Worm (Caenorhabditis elegans): Measurements from ENCODE around the gene abu-1.
A peak's percentile ranks its signal among the peaks of the same experiment; 100 is the strongest.

abu-1 gene

DNA sequence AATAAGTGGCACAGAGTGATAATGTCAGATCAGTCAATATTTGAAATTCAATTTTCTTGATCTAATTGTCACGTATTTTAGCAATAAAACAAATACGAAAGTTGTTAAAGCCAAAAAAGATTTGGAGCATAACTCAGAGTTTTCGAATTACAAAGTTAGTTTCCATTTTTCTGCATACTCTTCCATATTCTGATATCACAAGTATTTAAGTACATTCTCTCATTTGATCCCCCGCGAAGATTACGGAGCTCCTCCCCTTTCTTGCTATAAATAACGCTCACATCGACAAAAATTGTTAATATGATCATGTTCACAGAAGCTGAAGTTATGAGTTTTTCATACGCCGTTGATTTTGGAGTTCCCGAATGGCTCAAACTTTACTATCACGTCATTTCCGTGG lies 13.4 kb downstream of the abu-1 start, which contains the start of gene sri-20:
Gene sri-20, plus strand, starts transcription at position 301 of the 400 bp plus-strand sequence.
- TF ChIP-seq unc-39 (tag; optimal IDR thresholded peaks at IDR 0.05), result no peak
- TF ChIP-seq alr-1 (tag; optimal IDR thresholded peaks at IDR 0.05), result no peak
- TF ChIP-seq nhr-237 (tag; optimal IDR thresholded peaks at IDR 0.05), result no peak
- TF ChIP-seq F13H6.1 (tag; optimal IDR thresholded peaks at IDR 0.05), result no peak
- no peak for TF ChIP-seq mab-5 (tag; optimal IDR thresholded peaks at IDR 0.05)
- TF ChIP-seq ceh-82 (tag; optimal IDR thresholded peaks at IDR 0.05), result no peak
- no peak for TF ChIP-seq sem-4 (tag; optimal IDR thresholded peaks at IDR 0.05)
- TF ChIP-seq lin-39 (tag; optimal IDR thresholded peaks at IDR 0.05), result no peak
- TF ChIP-seq unc-62 (GFP tag; optimal IDR thresholded peaks at IDR 0.05), result no peak
- TF ChIP-seq Y55F3AM.14 (GFP tag; optimal IDR thresholded peaks at IDR 0.05), result no peak

DNA sequence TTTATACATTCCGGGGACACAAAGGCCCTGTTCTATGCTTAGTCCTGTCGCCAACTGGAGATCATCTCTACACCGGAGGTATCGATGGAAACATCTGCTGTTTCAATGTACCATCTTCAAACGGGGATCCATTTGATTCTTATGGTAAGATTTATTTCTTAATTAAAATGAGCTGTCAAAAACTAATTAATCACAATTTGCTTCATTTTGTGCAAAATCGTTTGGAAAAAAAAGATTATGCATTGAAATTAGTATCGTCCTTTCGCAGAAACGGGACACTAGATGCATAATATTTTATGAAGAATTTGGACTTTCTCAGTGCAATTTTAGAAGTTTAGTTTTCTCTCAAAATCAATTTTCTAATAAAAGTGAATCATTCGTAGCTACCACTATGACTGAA lies 17.8 kb downstream of the abu-1 start:
- no peak for TF ChIP-seq R02D3.7 (tag; optimal IDR thresholded peaks at IDR 0.05)
- TF ChIP-seq nhr-23 (tag; optimal IDR thresholded peaks at IDR 0.05), result no peak
- no peak for TF ChIP-seq aly-2 (tag; optimal IDR thresholded peaks at IDR 0.05)
- TF ChIP-seq unc-39 (tag; optimal IDR thresholded peaks at IDR 0.05), result no peak
- TF ChIP-seq nhr-10 (tag; optimal IDR thresholded peaks at IDR 0.05), result no peak
- TF ChIP-seq mdl-1 (tag; optimal IDR thresholded peaks at IDR 0.05), result no peak
- no peak for TF ChIP-seq Y55F3AM.14 (GFP tag; optimal IDR thresholded peaks at IDR 0.05)

DNA sequence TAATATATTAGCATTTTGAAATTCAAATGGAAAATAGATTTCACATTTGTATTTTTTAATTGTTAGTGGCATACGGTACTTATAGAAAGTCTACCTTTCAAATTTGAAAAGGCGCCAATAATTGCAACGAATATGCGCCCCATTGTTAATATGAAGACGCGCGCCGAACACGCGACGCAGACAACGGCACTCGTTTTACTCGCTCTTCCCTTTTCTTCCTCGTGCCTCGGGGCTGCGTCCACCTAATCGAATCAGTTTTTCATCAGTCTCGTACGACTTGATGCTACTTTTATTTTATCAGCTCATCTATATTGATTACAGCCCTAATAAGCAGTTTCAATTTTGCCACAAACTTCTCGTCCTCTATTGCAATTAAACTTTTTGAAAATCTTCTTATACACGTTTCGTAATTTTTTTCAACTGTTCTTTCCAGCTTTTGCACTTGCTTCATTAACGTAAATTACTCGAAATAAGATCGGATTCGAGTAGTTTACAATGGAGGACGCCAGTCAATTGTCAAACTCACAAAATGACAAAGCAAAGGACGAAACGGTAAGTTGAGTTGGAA lies 19.7 kb downstream of the abu-1 start, which contains the start of gene cash-1:
Gene cash-1, plus strand, starts transcription at position 432 of the 568 bp plus-strand sequence.
- TF ChIP-seq sem-4 (tag; optimal IDR thresholded peaks at IDR 0.05), result peak; percentile 48
- peak; percentile 78 for TF ChIP-seq gmeb-1 (tag; optimal IDR thresholded peaks at IDR 0.05)
- no peak for TF ChIP-seq nhr-6 (tag; optimal IDR thresholded peaks at IDR 0.05)
- TF ChIP-seq elt-1 (tag; optimal IDR thresholded peaks at IDR 0.05), result no peak
- no peak for TF ChIP-seq ztf-4 (tag; optimal IDR thresholded peaks at IDR 0.05)
- peak in 1 of 2 experiments; percentile 74 for TF ChIP-seq lsy-2 (tag; optimal IDR thresholded peaks at IDR 0.05)
- TF ChIP-seq fos-1 (tag; optimal IDR thresholded peaks at IDR 0.05), result peak; percentile 59
- TF ChIP-seq ztf-1 (GFP tag; conservative IDR thresholded peaks at IDR 0.05), result no peak
- TF ChIP-seq crh-2 (tag; optimal IDR thresholded peaks at IDR 0.05), result peak; percentile 75
- TF ChIP-seq mbf-1 (tag; optimal IDR thresholded peaks at IDR 0.05), result no peak
- peak; percentile 57 for TF ChIP-seq sma-3 (GFP tag; optimal IDR thresholded peaks at IDR 0.05)
- no peak for TF ChIP-seq ZK546.5 (tag; optimal IDR thresholded peaks at IDR 0.05)
- no peak for TF ChIP-seq nhr-77 (tag; optimal IDR thresholded peaks at IDR 0.05)
- TF ChIP-seq alr-1 (tag; optimal IDR thresholded peaks at IDR 0.05), result no peak
- TF ChIP-seq aly-2 (tag; optimal IDR thresholded peaks at IDR 0.05), result no peak
- no peak for TF ChIP-seq ceh-82 (tag; optimal IDR thresholded peaks at IDR 0.05)
- peak; percentile 24 for TF ChIP-seq F13H6.1 (tag; optimal IDR thresholded peaks at IDR 0.05)
- no peak for TF ChIP-seq Y55F3AM.14 (GFP tag; optimal IDR thresholded peaks at IDR 0.05)
- TF ChIP-seq nhr-11 (tag; optimal IDR thresholded peaks at IDR 0.05), result no peak
- no peak for TF ChIP-seq nhr-23 (tag; optimal IDR thresholded peaks at IDR 0.05)
- TF ChIP-seq lin-13 (GFP tag; optimal IDR thresholded peaks at IDR 0.05), result peak; percentile 72
- no peak for TF ChIP-seq peb-1 (tag; optimal IDR thresholded peaks at IDR 0.05)
- no peak for TF ChIP-seq dmd-4 (tag; optimal IDR thresholded peaks at IDR 0.05)
- peak; percentile 58 for TF ChIP-seq sma-9 (GFP tag; optimal IDR thresholded peaks at IDR 0.05)
- TF ChIP-seq sma-9 (tag; optimal IDR thresholded peaks at IDR 0.05), result no peak
- TF ChIP-seq mab-5 (tag; optimal IDR thresholded peaks at IDR 0.05), result no peak
- no peak for TF ChIP-seq skn-1 (tag; optimal IDR thresholded peaks at IDR 0.05)
- TF ChIP-seq ztf-11 (tag; optimal IDR thresholded peaks at IDR 0.05), result no peak
- TF ChIP-seq nhr-237 (tag; optimal IDR thresholded peaks at IDR 0.05), result no peak
- TF ChIP-seq R02D3.7 (tag; optimal IDR thresholded peaks at IDR 0.05), result no peak
- peak; percentile 7 for TF ChIP-seq blmp-1 (tag; optimal IDR thresholded peaks at IDR 0.05; ENCODE audit: insufficient read depth)
- peak; percentile 46 for TF ChIP-seq nhr-25 (tag; optimal IDR thresholded peaks at IDR 0.05)
- no peak for TF ChIP-seq ama-1 (optimal IDR thresholded peaks at IDR 0.05)
- peak; percentile 7 for TF ChIP-seq lin-11 (tag; optimal IDR thresholded peaks at IDR 0.05)
- no peak for TF ChIP-seq zag-1 (tag; optimal IDR thresholded peaks at IDR 0.05)
- peak; percentile 6 for TF ChIP-seq nhr-21 (tag; optimal IDR thresholded peaks at IDR 0.05)
- TF ChIP-seq elt-3 (tag; optimal IDR thresholded peaks at IDR 0.05), result no peak
- peak; percentile 71 for TF ChIP-seq nhr-129 (tag; optimal IDR thresholded peaks at IDR 0.05)
- no peak for TF ChIP-seq ceh-16 (tag; optimal IDR thresholded peaks at IDR 0.05)
- TF ChIP-seq mdl-1 (tag; optimal IDR thresholded peaks at IDR 0.05), result peak in 1 of 2 experiments; percentile 45
- TF ChIP-seq C34F6.9 (tag; optimal IDR thresholded peaks at IDR 0.05), result peak; percentile 66
- TF ChIP-seq snpc-4 (tag; optimal IDR thresholded peaks at IDR 0.05), result peak; percentile 45
- no peak for TF ChIP-seq nhr-10 (tag; optimal IDR thresholded peaks at IDR 0.05)
- TF ChIP-seq nhr-12 (tag; optimal IDR thresholded peaks at IDR 0.05), result no peak
